Worm (Caenorhabditis elegans) whole organism, L2 larva: ENCODE measurements around the gene C39E9.8.

Experiments used
- ama-1 ChIP-seq: fragments of 150-350 bp; optimal IDR thresholded peaks from 2 replicates; lab custom pipeline; 2018; ENCODE audit warnings: inconsistent platforms
- dmd-4 ChIP-seq: sonication (generic microtip); optimal IDR thresholded peaks from 2 replicates; lab custom pipeline; 2017; ENCODE audit warnings: missing biosample characterization, missing genetic modification characterization
- egl-27 ChIP-seq: sonication (generic microtip); optimal IDR thresholded peaks from 3 replicates; lab custom pipeline; 2017; ENCODE audit warnings: missing biosample characterization, missing genetic modification reagents, missing genetic modification characterization
- lin-39 ChIP-seq: fragments of 150-350 bp; optimal IDR thresholded peaks from 2 replicates; lab custom pipeline; 2014; ENCODE audit warnings: missing biosample characterization, missing genetic modification reagents, missing genetic modification characterization
- nhr-77 ChIP-seq: fragments of 150-350 bp; optimal IDR thresholded peaks from 2 replicates; lab custom pipeline; 2014; ENCODE audit warnings: missing biosample characterization, missing genetic modification characterization
- snpc-4 ChIP-seq: fragments of 150-350 bp; optimal IDR thresholded peaks from 2 replicates; lab custom pipeline; 2014; ENCODE audit warnings: missing biosample characterization, missing genetic modification characterization
- unc-39 ChIP-seq: fragments of 150-350 bp; optimal IDR thresholded peaks from 2 replicates; lab custom pipeline; 2014; ENCODE audit warnings: missing biosample characterization, missing genetic modification characterization
- unc-55 ChIP-seq: fragments of 150-350 bp; sonication (generic microtip); optimal IDR thresholded peaks from 3 replicates; lab custom pipeline; 2014; ENCODE audit warnings: missing biosample characterization, missing genetic modification reagents, missing genetic modification characterization
- unc-62 ChIP-seq: fragments of 150-350 bp; optimal IDR thresholded peaks from 2 replicates; lab custom pipeline; 2014; ENCODE audit warnings: missing biosample characterization, missing genetic modification reagents, missing genetic modification characterization
- zag-1 ChIP-seq: fragments of 150-350 bp; optimal IDR thresholded peaks from 2 replicates; lab custom pipeline; 2014; ENCODE audit warnings: missing biosample characterization, missing genetic modification characterization
- ztf-11 ChIP-seq: sonication (generic microtip); optimal IDR thresholded peaks from 2 replicates; lab custom pipeline; 2017; ENCODE audit warnings: missing biosample characterization, missing genetic modification characterization

DNA sequence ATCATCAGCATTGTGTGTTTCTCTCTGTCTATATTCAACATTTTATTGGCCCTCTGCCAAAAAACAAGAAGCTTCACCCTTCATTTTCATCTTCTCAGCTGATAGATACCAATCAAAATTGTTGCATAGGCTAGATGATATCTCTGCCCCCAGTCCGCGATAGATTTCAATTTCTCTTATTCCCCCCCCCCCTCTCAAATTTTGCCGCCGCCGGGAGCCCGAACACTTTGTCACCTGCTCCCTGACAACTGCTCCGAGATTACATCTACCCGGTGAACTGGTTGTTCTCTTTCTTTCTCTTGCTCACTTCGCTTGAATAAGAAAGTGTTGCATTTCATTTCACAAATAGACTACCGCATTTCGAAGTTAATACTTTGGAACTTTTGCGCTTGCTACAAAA lies 46.8 kb downstream of the C39E9.8 start:
- TF ChIP-seq zag-1 (tag; lab: Kevin White, UChicago) (no peak), unc-39 (tag; lab: Kevin White, UChicago) (no peak), unc-55 (GFP tag; lab: Kevin White, UChicago) (no peak), dmd-4 (no peak), nhr-77 (tag; lab: Kevin White, UChicago) (no peak), snpc-4 (tag; lab: Kevin White, UChicago) (no peak), lin-39 (no peak), unc-62 (GFP tag; lab: Kevin White, UChicago) (no peak), ama-1 (lab: Kevin White, UChicago) (no peak), egl-27 (no peak), ztf-11 (no peak)
